Worm (Caenorhabditis elegans) whole organism, L4 larva: ENCODE results near the gene daf-11.

Experiments used
- F37D6.2 ChIP-seq: sonication (generic microtip); optimal IDR thresholded peaks from 2 replicates; lab custom pipeline; 2016; ENCODE audit warnings: mild to moderate bottlenecking, missing genetic modification characterization, missing compliant biosample characterization
- F44E2.7 ChIP-seq: fragments of 200-800 bp; sonication (Bioruptor generic); IDR thresholded peaks from 2 replicates; pipeline ENCODE4 v2.1.2; 2022; ENCODE audit warnings: missing genetic modification characterization, missing compliant biosample characterization
- F49E8.2 ChIP-seq: sonication (generic microtip); optimal IDR thresholded peaks from 2 replicates; lab custom pipeline; 2016; ENCODE audit warnings: missing compliant biosample characterization, mild to moderate bottlenecking, missing genetic modification characterization, borderline replicate concordance
- Y105C5A.15 ChIP-seq: fragments of 200-800 bp; sonication (Bioruptor generic); IDR thresholded peaks from 2 replicates; pipeline ENCODE4 v1.3.6; 2022; ENCODE audit warnings: missing genetic modification characterization, missing compliant biosample characterization
- Y5F2A.4 ChIP-seq: fragments of 200-800 bp; sonication (Bioruptor generic); optimal IDR thresholded peaks from 2 replicates; lab custom pipeline; 2018; ENCODE audit warnings: mild to moderate bottlenecking, missing genetic modification characterization, missing compliant biosample characterization
- ama-1 ChIP-seq: fragments of 150-350 bp; optimal IDR thresholded peaks from 2 replicates; lab custom pipeline; 2014; ENCODE audit warnings: inconsistent platforms, mixed read lengths
- arid-1 ChIP-seq: fragments of 200-800 bp; sonication (Bioruptor generic); conservative IDR thresholded peaks from 2 replicates; pipeline ENCODE4 v1.3.6; 2022; ENCODE audit warnings: missing genetic modification reagents, missing genetic modification characterization, missing compliant biosample characterization
- ceh-44 ChIP-seq: fragments of 200-800 bp; sonication (Bioruptor generic); IDR thresholded peaks from 2 replicates; pipeline ENCODE4 v1.3.6; 2022; ENCODE audit warnings: missing genetic modification reagents, missing genetic modification characterization, missing compliant biosample characterization
- ceh-62 ChIP-seq: sonication (generic microtip); optimal IDR thresholded peaks from 2 replicates; lab custom pipeline; 2017; ENCODE audit warnings: missing biosample characterization, missing genetic modification characterization
- ceh-82 ChIP-seq: sonication (generic microtip); optimal IDR thresholded peaks from 2 replicates; lab custom pipeline; 2017; ENCODE audit warnings: missing biosample characterization, missing genetic modification characterization
- ces-1 ChIP-seq: fragments of 150-350 bp; sonication (generic microtip); optimal IDR thresholded peaks from 4 replicates; lab custom pipeline; 2014; ENCODE audit warnings: missing biosample characterization, missing genetic modification reagents, missing genetic modification characterization
- daf-19 ChIP-seq: fragments of 200-800 bp; sonication (Bioruptor generic); conservative IDR thresholded peaks from 2 replicates; pipeline ENCODE4 v1.3.6; 2022; ENCODE audit warnings: missing genetic modification characterization, missing compliant biosample characterization
- dmd-6 ChIP-seq: fragments of 200-800 bp; sonication (Bioruptor generic); IDR thresholded peaks from 2 replicates; pipeline ENCODE4 v1.3.6; 2022; ENCODE audit warnings: missing genetic modification reagents, missing genetic modification characterization, missing compliant biosample characterization
- dmd-8 ChIP-seq: fragments of 200-800 bp; sonication (Bioruptor generic); IDR thresholded peaks from 2 replicates; pipeline ENCODE4 v1.3.6; 2022; ENCODE audit warnings: missing genetic modification characterization, missing compliant biosample characterization
- dve-1 ChIP-seq: sonication (generic microtip); optimal IDR thresholded peaks from 2 replicates; lab custom pipeline; 2017; ENCODE audit warnings: antibody characterized with exemption, mild to moderate bottlenecking, missing genetic modification characterization, missing compliant biosample characterization; ENCODE audit not compliant: insufficient read depth
- egl-43 ChIP-seq: fragments of 200-800 bp; sonication (Bioruptor generic); IDR thresholded peaks from 2 replicates; pipeline ENCODE4 v1.3.6; 2022; ENCODE audit warnings: missing genetic modification reagents, missing genetic modification characterization, missing compliant biosample characterization
- hlh-11 ChIP-seq: fragments of 200-800 bp; sonication (Bioruptor generic); optimal IDR thresholded peaks from 2 replicates; lab custom pipeline; 2018; ENCODE audit warnings: mild to moderate bottlenecking, missing genetic modification characterization, missing compliant biosample characterization
- hlh-30 ChIP-seq: sonication (generic microtip); optimal IDR thresholded peaks from 2 replicates; lab custom pipeline; 2017; ENCODE audit warnings: antibody characterized with exemption, mild to moderate bottlenecking, missing genetic modification characterization, missing compliant biosample characterization; ENCODE audit not compliant: insufficient read depth
- lin-29 ChIP-seq: fragments of 200-800 bp; sonication (Bioruptor generic); IDR thresholded peaks from 2 replicates; pipeline ENCODE4 v1.3.6; 2022; ENCODE audit warnings: missing genetic modification reagents, missing genetic modification characterization, missing compliant biosample characterization
- lin-38 ChIP-seq: fragments of 200-800 bp; sonication (Bioruptor generic); IDR thresholded peaks from 2 replicates; pipeline ENCODE4 v1.3.6; 2022; ENCODE audit warnings: missing genetic modification reagents, missing genetic modification characterization, missing compliant biosample characterization
- lsy-2 ChIP-seq, 2 experiments: fragments of 150-350 bp in 1 of 2; sonication (generic microtip) in 1 of 2; optimal IDR thresholded peaks; 2 replicates each; lab custom pipeline; 2014 to 2017; ENCODE audit warnings: missing biosample characterization in 2 of 2, missing genetic modification characterization in 2 of 2
- madf-5 ChIP-seq, 2 experiments: fragments of 200-800 bp; sonication (Bioruptor generic); IDR thresholded peaks; 2 replicates each; pipeline ENCODE4 v1.3.6; 2022; ENCODE audit warnings: missing compliant biosample characterization in 2 of 2, missing genetic modification characterization in 2 of 2
- madf-9 ChIP-seq: fragments of 200-800 bp; sonication (Bioruptor generic); conservative IDR thresholded peaks from 2 replicates; pipeline ENCODE4 v1.3.6; 2022; ENCODE audit warnings: missing genetic modification reagents, missing genetic modification characterization, missing compliant biosample characterization
- mdt-29 ChIP-seq: fragments of 200-800 bp; sonication (Bioruptor generic); IDR thresholded peaks from 2 replicates; pipeline ENCODE4 v1.3.6; 2022; ENCODE audit warnings: missing genetic modification reagents, missing genetic modification characterization, missing compliant biosample characterization
- mep-1 ChIP-seq: fragments of 150-350 bp; sonication (generic microtip); optimal IDR thresholded peaks from 3 replicates; lab custom pipeline; 2014; ENCODE audit warnings: missing biosample characterization, missing genetic modification characterization
- mes-2 ChIP-seq: sonication (generic microtip); optimal IDR thresholded peaks from 2 replicates; lab custom pipeline; 2016; ENCODE audit warnings: missing genotype, mild to moderate bottlenecking, missing genetic modification characterization, missing compliant biosample characterization; ENCODE audit not compliant: poor library complexity, severe bottlenecking
- nhr-11 ChIP-seq: fragments of 150-350 bp; optimal IDR thresholded peaks from 2 replicates; lab custom pipeline; 2014; ENCODE audit warnings: missing biosample characterization, missing genetic modification characterization
- nhr-25 ChIP-seq: sonication (generic microtip); optimal IDR thresholded peaks from 2 replicates; lab custom pipeline; 2017; ENCODE audit warnings: missing genetic modification characterization, mild to moderate bottlenecking, missing compliant biosample characterization, antibody characterized with exemption, moderate library complexity, borderline replicate concordance; ENCODE audit not compliant: insufficient read depth
- nhr-28 ChIP-seq: fragments of 150-350 bp; optimal IDR thresholded peaks from 2 replicates; lab custom pipeline; 2014; ENCODE audit warnings: missing biosample characterization, missing genetic modification characterization
- nhr-42 ChIP-seq: fragments of 200-800 bp; sonication (Bioruptor generic); IDR thresholded peaks from 2 replicates; pipeline ENCODE4 v1.3.6; 2022; ENCODE audit warnings: missing genetic modification characterization, missing compliant biosample characterization
- php-3 ChIP-seq: fragments of 200-800 bp; sonication (Bioruptor generic); IDR thresholded peaks from 2 replicates; pipeline ENCODE4 v1.3.6; 2022; ENCODE audit warnings: missing genetic modification reagents, missing genetic modification characterization, missing compliant biosample characterization
- pqm-1 ChIP-seq: sonication (generic microtip); optimal IDR thresholded peaks from 2 replicates; lab custom pipeline; 2017; ENCODE audit warnings: missing biosample characterization, missing genetic modification characterization
- saeg-2 ChIP-seq: fragments of 200-800 bp; sonication (Bioruptor generic); IDR thresholded peaks from 2 replicates; pipeline ENCODE4 v1.3.6; 2022; ENCODE audit warnings: missing genetic modification reagents, missing genetic modification characterization, missing compliant biosample characterization
- sdz-12 ChIP-seq: fragments of 200-800 bp; sonication (Bioruptor generic); optimal IDR thresholded peaks from 2 replicates; lab custom pipeline; 2018; ENCODE audit warnings: mild to moderate bottlenecking, missing genetic modification characterization, missing compliant biosample characterization
- skn-1 ChIP-seq: fragments of 150-350 bp; optimal IDR thresholded peaks from 2 replicates; lab custom pipeline; 2014; ENCODE audit warnings: missing biosample characterization, missing genetic modification characterization
- snpc-1.2 ChIP-seq: fragments of 200-800 bp; sonication (Bioruptor generic); IDR thresholded peaks from 2 replicates; pipeline ENCODE4 v1.3.6; 2022; ENCODE audit warnings: missing genetic modification reagents, missing genetic modification characterization, missing compliant biosample characterization
- spr-3 ChIP-seq: fragments of 200-800 bp; sonication (Bioruptor generic); optimal IDR thresholded peaks from 2 replicates; lab custom pipeline; 2018; ENCODE audit warnings: mild to moderate bottlenecking, missing genetic modification characterization, missing compliant biosample characterization
- tag-97 ChIP-seq: fragments of 200-800 bp; sonication (Bioruptor generic); IDR thresholded peaks from 2 replicates; pipeline ENCODE4 v1.3.6; 2022; ENCODE audit warnings: missing genetic modification characterization, missing compliant biosample characterization
- unc-62 ChIP-seq, 3 experiments: fragments of 150-350 bp in 1 of 3; sonication (generic microtip); optimal IDR thresholded peaks in 2 of 3; peaks in 1 of 3; 1 replicate in 1 of 3; 2 replicates in 2 of 3; lab custom pipeline; 2014 to 2017; ENCODE audit warnings: missing biosample characterization in 3 of 3, missing genetic modification characterization in 3 of 3, missing genetic modification reagents in 3 of 3, missing genotype in 1 of 3
- vab-7 ChIP-seq: fragments of 200-800 bp; sonication (Bioruptor generic); IDR thresholded peaks from 2 replicates; pipeline ENCODE4 v1.3.6; 2022; ENCODE audit warnings: missing genetic modification reagents, missing genetic modification characterization, missing compliant biosample characterization
- zfp-3 ChIP-seq: fragments of 200-800 bp; sonication (Bioruptor generic); conservative IDR thresholded peaks from 2 replicates; pipeline ENCODE4 v1.3.6; 2022; ENCODE audit warnings: missing genetic modification reagents, missing genetic modification characterization, missing compliant biosample characterization
- ztf-11 ChIP-seq: fragments of 150-350 bp; optimal IDR thresholded peaks from 2 replicates; lab custom pipeline; 2014; ENCODE audit warnings: missing biosample characterization, missing genetic modification characterization

The daf-11 gene

ce11 chrV:11725971-11726370, at the start of gene daf-11:
Gene daf-11 (minus strand): TSS chrV:11726071.
- no peak for TF ChIP-seq skn-1 (tag; lab: Kevin White, UChicago)
- no peak for TF ChIP-seq egl-43
- no peak for TF ChIP-seq ceh-82 (tag; lab: Kevin White, UChicago)
- TF ChIP-seq lin-38 (GFP tag; lab: Robert Waterston, UW) = no peak
- no peak for TF ChIP-seq ceh-62
- no peak for TF ChIP-seq ama-1 (lab: Kevin White, UChicago)
- no peak for TF ChIP-seq hlh-30 (tag; lab: Kevin White, UChicago)
- no peak for TF ChIP-seq tag-97 (GFP tag; lab: Robert Waterston, UW)
- TF ChIP-seq pqm-1 (tag; lab: Kevin White, UChicago) = no peak
- no peak for TF ChIP-seq F49E8.2 (tag; lab: Kevin White, UChicago)
- no peak for TF ChIP-seq sdz-12 (GFP tag; lab: Kevin White, UChicago)
- TF ChIP-seq nhr-42 = no peak
- TF ChIP-seq mdt-29 (GFP tag; lab: Robert Waterston, UW) = no peak

ce11 chrV:11773934-11774333, 48.1 kb upstream of the daf-11 start:
- TF ChIP-seq madf-9 (no peak), nhr-28 (tag; lab: Kevin White, UChicago) (peak; percentile 34), tag-97 (GFP tag; lab: Robert Waterston, UW) (no peak), dmd-6 (GFP tag; lab: Robert Waterston, UW) (no peak), Y5F2A.4 (GFP tag; lab: Kevin White, UChicago) (no peak), nhr-25 (no peak), arid-1 (GFP tag; lab: Robert Waterston, UW) (no peak), mdt-29 (GFP tag; lab: Robert Waterston, UW) (no peak), mep-1 (tag; lab: Kevin White, UChicago) (no peak), lin-29 (GFP tag; lab: Robert Waterston, UW) (no peak), dmd-8 (GFP tag; lab: Robert Waterston, UW) (no peak), dve-1 (tag; lab: Kevin White, UChicago) (peak; percentile 57), lsy-2 (tag; optimal IDR thresholded peaks at IDR 0.05; lab: Kevin White, UChicago) (peak in 1 of 2 experiments; percentile 17), spr-3 (no peak), unc-62 (GFP tag; optimal IDR thresholded peaks at IDR 0.05 in 1 of 2; lab: Kevin White, UChicago) (peak in 1 of 2 experiments; percentile 92), unc-62 (tag; optimal IDR thresholded peaks at IDR 0.05; lab: Kevin White, UChicago) (no peak), F37D6.2 (tag; lab: Kevin White, UChicago) (no peak), hlh-11 (tag; lab: Kevin White, UChicago) (peak; percentile 5), hlh-30 (tag; lab: Kevin White, UChicago) (no peak)

ce11 chrV:11773420-11773819, 47.5 kb upstream of the daf-11 start, which contains the start of gene bus-18:
Gene bus-18 (plus strand): TSS chrV:11773720.
- TF ChIP-seq madf-9 = no peak

- TF ChIP-seq hlh-11 (tag; lab: Kevin White, UChicago) = peak; percentile 22
- no peak for TF ChIP-seq F44E2.7
- no peak for TF ChIP-seq tag-97 (GFP tag; lab: Robert Waterston, UW)
- TF ChIP-seq madf-5 (GFP tag; IDR thresholded peaks at IDR 0.05; lab: Robert Waterston, UW) = no peak
- no peak for TF ChIP-seq nhr-42
- peak; percentile 25 for TF ChIP-seq mes-2 (tag; lab: Kevin White, UChicago)
- no peak for TF ChIP-seq snpc-1.2
- no peak for TF ChIP-seq dve-1 (tag; lab: Kevin White, UChicago)
- TF ChIP-seq dmd-6 (GFP tag; lab: Robert Waterston, UW) = no peak
- no peak for TF ChIP-seq ces-1 (GFP tag; lab: Kevin White, UChicago)
- no peak for TF ChIP-seq nhr-25
- no peak for TF ChIP-seq Y105C5A.15 (GFP tag; lab: Robert Waterston, UW)
- TF ChIP-seq saeg-2 (GFP tag; lab: Robert Waterston, UW) = no peak
- no peak for TF ChIP-seq mep-1 (tag; lab: Kevin White, UChicago)
- TF ChIP-seq ceh-44 (GFP tag; lab: Robert Waterston, UW) = no peak
- TF ChIP-seq dmd-8 (GFP tag; lab: Robert Waterston, UW) = no peak
- TF ChIP-seq vab-7 = 0 out of 2 replicates have a peak, but pooled peaks have one; percentile 16
- TF ChIP-seq daf-19 (GFP tag; lab: Robert Waterston, UW) = no peak
- TF ChIP-seq ztf-11 (tag; lab: Kevin White, UChicago) = no peak
- TF ChIP-seq lin-38 (GFP tag; lab: Robert Waterston, UW) = no peak; the same call in 1 of the 2 replicates
- TF ChIP-seq nhr-11 (tag; lab: Kevin White, UChicago) = no peak
- TF ChIP-seq php-3 = no peak
- TF ChIP-seq madf-9 = no peak
- no peak for TF ChIP-seq lin-29 (GFP tag; lab: Robert Waterston, UW)
- no peak for TF ChIP-seq zfp-3 (GFP tag; lab: Robert Waterston, UW)
- TF ChIP-seq ama-1 (lab: Kevin White, UChicago) = peak; percentile 82
Observed at ce11 chrV:11770053-11770517, 44.2 kb upstream of the daf-11 start, which contains the start of gene F55A11.4. Gene F55A11.4 (plus strand): TSS chrV:11770467.
